Worm (Caenorhabditis elegans) whole organism, late embryonic: ENCODE measurements around the gene tlk-1.

Experiments
- lim-6 ChIP-seq: sonication (generic microtip); optimal IDR thresholded peaks from 2 replicates; lab custom pipeline; 2016; ENCODE audit warnings: missing genetic modification characterization, missing compliant biosample characterization
- mec-3 ChIP-seq: sonication (generic microtip); optimal IDR thresholded peaks from 2 replicates; lab custom pipeline; 2016; ENCODE audit warnings: borderline replicate concordance, missing genetic modification characterization, missing compliant biosample characterization

- TF ChIP-seq lim-6 (tag; lab: Kevin White, UChicago) (no peak), mec-3 (no peak)
Measured at ce11 chrIII:9701798-9702197, 2.1 kb downstream of the tlk-1 start.
